Worm (Caenorhabditis elegans) whole organism, L2 larva: ENCODE data around the gene rpb-6.

ENCODE experiments used
- C34F6.9 ChIP-seq: fragments of 150-350 bp; optimal IDR thresholded peaks from 2 replicates; lab custom pipeline; 2014; ENCODE audit warnings: missing biosample characterization, missing genetic modification characterization
- F13H6.1 ChIP-seq: sonication (generic microtip); optimal IDR thresholded peaks from 2 replicates; lab custom pipeline; 2016; ENCODE audit warnings: missing genetic modification characterization, missing compliant biosample characterization
- R02D3.7 ChIP-seq: fragments of 150-350 bp; optimal IDR thresholded peaks from 2 replicates; lab custom pipeline; 2014; ENCODE audit warnings: missing biosample characterization, missing genetic modification characterization
- Y55F3AM.14 ChIP-seq: fragments of 200-800 bp; sonication (Bioruptor generic); optimal IDR thresholded peaks from 2 replicates; lab custom pipeline; 2018; ENCODE audit warnings: mild to moderate bottlenecking, missing genetic modification characterization, missing compliant biosample characterization
- ZK546.5 ChIP-seq: sonication (generic microtip); optimal IDR thresholded peaks from 2 replicates; lab custom pipeline; 2017; ENCODE audit warnings: missing biosample characterization, missing genetic modification characterization
- alr-1 ChIP-seq: fragments of 150-350 bp; optimal IDR thresholded peaks from 2 replicates; lab custom pipeline; 2014; ENCODE audit warnings: missing biosample characterization, missing genetic modification characterization
- aly-2 ChIP-seq: fragments of 150-350 bp; optimal IDR thresholded peaks from 2 replicates; lab custom pipeline; 2014; ENCODE audit warnings: missing biosample characterization, missing genetic modification characterization
- ama-1 ChIP-seq: fragments of 150-350 bp; optimal IDR thresholded peaks from 2 replicates; lab custom pipeline; 2018; ENCODE audit warnings: inconsistent platforms
- blmp-1 ChIP-seq: sonication (generic microtip); optimal IDR thresholded peaks from 2 replicates; lab custom pipeline; 2017; ENCODE audit warnings: missing genetic modification characterization, mild to moderate bottlenecking, missing compliant biosample characterization, antibody characterized with exemption, moderate library complexity; ENCODE audit not compliant: insufficient read depth
- ceh-16 ChIP-seq: fragments of 150-350 bp; optimal IDR thresholded peaks from 2 replicates; lab custom pipeline; 2014; ENCODE audit warnings: missing biosample characterization, missing genetic modification characterization
- ceh-82 ChIP-seq: fragments of 150-350 bp; optimal IDR thresholded peaks from 2 replicates; lab custom pipeline; 2014; ENCODE audit warnings: missing biosample characterization, missing genetic modification characterization
- crh-2 ChIP-seq: sonication (generic microtip); optimal IDR thresholded peaks from 2 replicates; lab custom pipeline; 2017; ENCODE audit warnings: missing biosample characterization, missing genetic modification characterization
- dmd-4 ChIP-seq: sonication (generic microtip); optimal IDR thresholded peaks from 2 replicates; lab custom pipeline; 2017; ENCODE audit warnings: missing biosample characterization, missing genetic modification characterization
- egl-27 ChIP-seq: sonication (generic microtip); optimal IDR thresholded peaks from 3 replicates; lab custom pipeline; 2017; ENCODE audit warnings: missing biosample characterization, missing genetic modification reagents, missing genetic modification characterization
- elt-1 ChIP-seq: fragments of 150-350 bp; optimal IDR thresholded peaks from 2 replicates; lab custom pipeline; 2014; ENCODE audit warnings: missing biosample characterization, missing genetic modification characterization
- elt-3 ChIP-seq: sonication (generic microtip); optimal IDR thresholded peaks from 2 replicates; lab custom pipeline; 2017; ENCODE audit warnings: missing biosample characterization, missing genetic modification characterization
- fos-1 ChIP-seq: fragments of 150-350 bp; optimal IDR thresholded peaks from 2 replicates; lab custom pipeline; 2014; ENCODE audit warnings: missing biosample characterization, missing genetic modification characterization
- gmeb-1 ChIP-seq: fragments of 150-350 bp; optimal IDR thresholded peaks from 2 replicates; lab custom pipeline; 2014; ENCODE audit warnings: missing biosample characterization, missing genetic modification characterization
- lin-11 ChIP-seq: fragments of 150-350 bp; sonication (generic microtip); optimal IDR thresholded peaks from 2 replicates; lab custom pipeline; 2014; ENCODE audit warnings: missing biosample characterization, missing genetic modification characterization, inconsistent platforms, mixed read lengths
- lin-13 ChIP-seq: fragments of 150-350 bp; optimal IDR thresholded peaks from 2 replicates; lab custom pipeline; 2014; ENCODE audit warnings: missing biosample characterization, missing genetic modification reagents, missing genetic modification characterization
- lin-39 ChIP-seq: fragments of 150-350 bp; optimal IDR thresholded peaks from 2 replicates; lab custom pipeline; 2014; ENCODE audit warnings: missing biosample characterization, missing genetic modification reagents, missing genetic modification characterization
- mab-5 ChIP-seq: fragments of 150-350 bp; optimal IDR thresholded peaks from 2 replicates; lab custom pipeline; 2014; ENCODE audit warnings: missing biosample characterization, missing genetic modification characterization
- mbf-1 ChIP-seq: sonication (generic microtip); optimal IDR thresholded peaks from 2 replicates; lab custom pipeline; 2017; ENCODE audit warnings: missing biosample characterization, missing genetic modification characterization
- nhr-12 ChIP-seq: fragments of 150-350 bp; optimal IDR thresholded peaks from 2 replicates; lab custom pipeline; 2014; ENCODE audit warnings: missing biosample characterization, missing genetic modification characterization
- nhr-129 ChIP-seq: fragments of 150-350 bp; optimal IDR thresholded peaks from 2 replicates; lab custom pipeline; 2014; ENCODE audit warnings: missing biosample characterization, missing genetic modification characterization
- nhr-21 ChIP-seq: fragments of 150-350 bp; optimal IDR thresholded peaks from 2 replicates; lab custom pipeline; 2014; ENCODE audit warnings: missing biosample characterization, missing genetic modification characterization
- nhr-237 ChIP-seq: fragments of 150-350 bp; optimal IDR thresholded peaks from 2 replicates; lab custom pipeline; 2014; ENCODE audit warnings: missing biosample characterization, missing genetic modification characterization
- nhr-25 ChIP-seq: fragments of 150-350 bp; sonication (generic microtip); optimal IDR thresholded peaks from 3 replicates; lab custom pipeline; 2014; ENCODE audit warnings: missing biosample characterization, missing genetic modification characterization
- nhr-6 ChIP-seq: fragments of 150-350 bp; optimal IDR thresholded peaks from 2 replicates; lab custom pipeline; 2014; ENCODE audit warnings: missing biosample characterization, missing genetic modification characterization
- nhr-77 ChIP-seq: fragments of 150-350 bp; optimal IDR thresholded peaks from 2 replicates; lab custom pipeline; 2014; ENCODE audit warnings: missing biosample characterization, missing genetic modification characterization
- peb-1 ChIP-seq: fragments of 150-350 bp; optimal IDR thresholded peaks from 2 replicates; lab custom pipeline; 2014; ENCODE audit warnings: missing biosample characterization, missing genetic modification characterization
- sem-4 ChIP-seq: fragments of 150-350 bp; optimal IDR thresholded peaks from 2 replicates; lab custom pipeline; 2014; ENCODE audit warnings: missing biosample characterization, missing genetic modification reagents, missing genetic modification characterization
- skn-1 ChIP-seq: sonication (generic microtip); optimal IDR thresholded peaks from 2 replicates; lab custom pipeline; 2017; ENCODE audit warnings: missing biosample characterization, missing genetic modification characterization
- sma-3 ChIP-seq: sonication (generic microtip); optimal IDR thresholded peaks from 2 replicates; lab custom pipeline; 2016; ENCODE audit warnings: missing genetic modification reagents, missing genetic modification characterization, missing compliant biosample characterization
- sma-9 ChIP-seq, 2 experiments: fragments of 150-350 bp in 1 of 2; sonication (generic microtip) in 1 of 2; optimal IDR thresholded peaks; 2 replicates each; lab custom pipeline; 2014 to 2016; ENCODE audit warnings: missing genetic modification characterization in 2 of 2, mild to moderate bottlenecking in 1 of 2, missing biosample characterization in 1 of 2, missing compliant biosample characterization in 1 of 2, missing genetic modification reagents in 1 of 2, moderate library complexity in 1 of 2
- snpc-4 ChIP-seq: fragments of 150-350 bp; optimal IDR thresholded peaks from 2 replicates; lab custom pipeline; 2014; ENCODE audit warnings: missing biosample characterization, missing genetic modification characterization
- unc-39 ChIP-seq: fragments of 150-350 bp; optimal IDR thresholded peaks from 2 replicates; lab custom pipeline; 2014; ENCODE audit warnings: missing biosample characterization, missing genetic modification characterization
- unc-55 ChIP-seq: fragments of 150-350 bp; sonication (generic microtip); optimal IDR thresholded peaks from 3 replicates; lab custom pipeline; 2014; ENCODE audit warnings: missing biosample characterization, missing genetic modification reagents, missing genetic modification characterization
- unc-62 ChIP-seq: fragments of 150-350 bp; optimal IDR thresholded peaks from 2 replicates; lab custom pipeline; 2014; ENCODE audit warnings: missing biosample characterization, missing genetic modification reagents, missing genetic modification characterization
- zag-1 ChIP-seq: fragments of 150-350 bp; optimal IDR thresholded peaks from 2 replicates; lab custom pipeline; 2014; ENCODE audit warnings: missing biosample characterization, missing genetic modification characterization
- ztf-1 ChIP-seq: fragments of 200-800 bp; sonication (Bioruptor generic); conservative IDR thresholded peaks from 2 replicates; pipeline ENCODE4 v1.3.6; 2022; ENCODE audit warnings: missing genetic modification characterization, missing compliant biosample characterization
- ztf-11 ChIP-seq: sonication (generic microtip); optimal IDR thresholded peaks from 2 replicates; lab custom pipeline; 2017; ENCODE audit warnings: missing biosample characterization, missing genetic modification characterization
- ztf-4 ChIP-seq: fragments of 150-350 bp; optimal IDR thresholded peaks from 2 replicates; lab custom pipeline; 2014; ENCODE audit warnings: missing biosample characterization, missing genetic modification characterization

Gene rpb-6

ce11 chrII:10537988-10538387 lies 41.2 kb upstream of the rpb-6 start (continued):
- no peak for TF ChIP-seq Y55F3AM.14 (GFP tag; lab: Kevin White, UChicago)
- TF ChIP-seq snpc-4 (tag; lab: Kevin White, UChicago): no peak
- no peak for TF ChIP-seq alr-1
- peak; percentile 57 for TF ChIP-seq unc-55 (GFP tag; lab: Kevin White, UChicago)
- no peak for TF ChIP-seq nhr-12 (tag; lab: Kevin White, UChicago)
- peak; percentile 73 for TF ChIP-seq sma-3 (GFP tag; lab: Kevin White, UChicago)
- TF ChIP-seq ama-1 (lab: Kevin White, UChicago): no peak
- TF ChIP-seq nhr-77 (tag; lab: Kevin White, UChicago): no peak
- TF ChIP-seq ztf-1 (GFP tag; lab: Robert Waterston, UW): no peak
- no peak for TF ChIP-seq blmp-1 (tag; lab: Kevin White, UChicago)
- TF ChIP-seq R02D3.7 (tag; lab: Kevin White, UChicago): peak; percentile 12
- no peak for TF ChIP-seq mbf-1 (tag; lab: Kevin White, UChicago)
- TF ChIP-seq lin-13 (GFP tag; lab: Kevin White, UChicago): peak; percentile 13
- TF ChIP-seq dmd-4: no peak
- TF ChIP-seq elt-3 (tag; lab: Kevin White, UChicago): no peak
- no peak for TF ChIP-seq unc-39 (tag; lab: Kevin White, UChicago)
- no peak for TF ChIP-seq ceh-16 (tag; lab: Kevin White, UChicago)
- TF ChIP-seq sem-4 (tag; lab: Kevin White, UChicago): no peak
- peak; percentile 55 for TF ChIP-seq F13H6.1 (tag; lab: Kevin White, UChicago)
- TF ChIP-seq unc-62 (GFP tag; lab: Kevin White, UChicago): no peak

DNA sequence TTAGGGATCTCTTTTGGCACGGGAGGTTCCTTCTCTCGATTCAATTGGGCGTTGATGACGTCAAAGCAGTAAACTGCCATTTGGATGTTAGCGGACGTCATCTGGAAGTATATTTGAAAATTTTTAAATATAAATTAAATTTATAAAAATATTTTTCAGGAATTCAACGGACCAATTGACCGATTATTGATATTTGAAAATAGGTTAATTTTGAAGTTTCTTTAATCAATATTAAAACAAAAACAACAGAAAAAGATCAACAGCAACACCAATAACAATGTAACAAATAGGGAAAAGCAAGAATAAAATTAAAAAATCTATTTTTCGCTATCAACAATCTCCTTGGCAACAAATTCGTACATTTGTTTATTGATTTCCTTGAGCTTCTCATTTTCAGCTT lies 39.9 kb upstream of the rpb-6 start, which contains the start of gene R166.3:
TSS of gene R166.3 (minus strand) at position 101 of the 400 bp plus-strand sequence.
- TF ChIP-seq lin-11 (tag; lab: Kevin White, UChicago) (no peak), fos-1 (tag; lab: Kevin White, UChicago) (no peak), snpc-4 (tag; lab: Kevin White, UChicago) (no peak), aly-2 (tag; lab: Kevin White, UChicago) (no peak), nhr-6 (tag; lab: Kevin White, UChicago) (no peak), C34F6.9 (tag; lab: Kevin White, UChicago) (no peak), elt-3 (tag; lab: Kevin White, UChicago) (no peak), nhr-237 (tag; lab: Kevin White, UChicago) (no peak), dmd-4 (no peak), lin-13 (GFP tag; lab: Kevin White, UChicago) (no peak), gmeb-1 (tag; lab: Kevin White, UChicago) (no peak), lin-39 (tag; lab: Kevin White, UChicago) (no peak), sma-9 (GFP tag; optimal IDR thresholded peaks at IDR 0.05; lab: Kevin White, UChicago) (no peak), sma-9 (tag; optimal IDR thresholded peaks at IDR 0.05; lab: Kevin White, UChicago) (no peak)

ce11 chrII:10541923-10542486 lies 37.2 kb upstream of the rpb-6 start, which contains the start of gene pro-1:
pro-1 (minus strand) TSS chrII:10541996.
- TF ChIP-seq sma-9 (GFP tag; optimal IDR thresholded peaks at IDR 0.05; lab: Kevin White, UChicago) (peak; percentile 79), sma-9 (tag; optimal IDR thresholded peaks at IDR 0.05; lab: Kevin White, UChicago) (no peak), ceh-82 (tag; lab: Kevin White, UChicago) (no peak), nhr-12 (tag; lab: Kevin White, UChicago) (no peak), Y55F3AM.14 (GFP tag; lab: Kevin White, UChicago) (peak; percentile 78), crh-2 (peak; percentile 78), ceh-16 (tag; lab: Kevin White, UChicago) (no peak), nhr-21 (tag; lab: Kevin White, UChicago) (peak; percentile 79), egl-27 (tag; lab: Kevin White, UChicago) (no peak), fos-1 (tag; lab: Kevin White, UChicago) (no peak), alr-1 (no peak), mab-5 (tag; lab: Kevin White, UChicago) (peak; percentile 33), gmeb-1 (tag; lab: Kevin White, UChicago) (peak; percentile 83), C34F6.9 (tag; lab: Kevin White, UChicago) (peak; percentile 77), aly-2 (tag; lab: Kevin White, UChicago) (no peak), ztf-4 (tag; lab: Kevin White, UChicago) (peak; percentile 97), dmd-4 (no peak), ztf-1 (GFP tag; lab: Robert Waterston, UW) (no peak), snpc-4 (tag; lab: Kevin White, UChicago) (no peak), zag-1 (peak; percentile 29), unc-55 (GFP tag; lab: Kevin White, UChicago) (peak; percentile 79), ZK546.5 (tag; lab: Kevin White, UChicago) (no peak), nhr-6 (tag; lab: Kevin White, UChicago) (peak; percentile 85), unc-62 (GFP tag; lab: Kevin White, UChicago) (no peak), blmp-1 (tag; lab: Kevin White, UChicago) (peak; percentile 83), lin-39 (tag; lab: Kevin White, UChicago) (no peak), nhr-129 (tag; lab: Kevin White, UChicago) (peak; percentile 80), F13H6.1 (tag; lab: Kevin White, UChicago) (peak; percentile 84), peb-1 (tag; lab: Kevin White, UChicago) (no peak), nhr-25 (tag; lab: Kevin White, UChicago) (peak; percentile 98), R02D3.7 (tag; lab: Kevin White, UChicago) (peak; percentile 80), lin-13 (GFP tag; lab: Kevin White, UChicago) (peak; percentile 79), unc-39 (tag; lab: Kevin White, UChicago) (no peak), nhr-237 (tag; lab: Kevin White, UChicago) (no peak), elt-1 (tag; lab: Kevin White, UChicago) (no peak), mbf-1 (tag; lab: Kevin White, UChicago) (peak; percentile 25), sma-3 (GFP tag; lab: Kevin White, UChicago) (peak; percentile 85), sem-4 (tag; lab: Kevin White, UChicago) (peak; percentile 70), ama-1 (lab: Kevin White, UChicago) (peak; percentile 97), skn-1 (tag; lab: Kevin White, UChicago) (no peak), ztf-11 (tag; lab: Kevin White, UChicago) (no peak)
